Fruit fly (Drosophila melanogaster): ENCODE data around the gene mira.
A peak's percentile ranks its signal among the peaks of the same experiment; 100 is the strongest.

Gene mira

dm6 chr3R:19892046-19892445 is 42.9 kb downstream of the mira start (continued):
- TF ChIP-seq sima (GFP tag; optimal IDR thresholded peaks at IDR 0.05) (no peak), lola (GFP tag; optimal IDR thresholded peaks at IDR 0.05) (peak in 1 of 3 experiments; percentile 37), NC2β (GFP tag; optimal IDR thresholded peaks at IDR 0.05) (peak; percentile 73), Fer2 (tag; optimal IDR thresholded peaks at IDR 0.05) (peak; percentile 17), onecut (GFP tag; IDR thresholded peaks at IDR 0.05) (peak; percentile 65), gsb (GFP tag; IDR thresholded peaks at IDR 0.05) (no peak; the same call in 1 of the 2 replicates), CG18619 (GFP tag; optimal IDR thresholded peaks at IDR 0.05) (peak; percentile 39), CG18262 (tag; optimal IDR thresholded peaks at IDR 0.05) (peak; percentile 78), CG1603 (tag; optimal IDR thresholded peaks at IDR 0.05) (peak; percentile 89), CG4730 (GFP tag; IDR thresholded peaks at IDR 0.05) (peak; percentile 63), CG11695 (GFP tag; IDR thresholded peaks at IDR 0.05) (peak; percentile 81), CG17912 (GFP tag; optimal IDR thresholded peaks at IDR 0.05) (peak; percentile 14), gro (GFP tag; optimal IDR thresholded peaks at IDR 0.05) (peak; percentile 26), CG6854 (GFP tag; optimal IDR thresholded peaks at IDR 0.05) (peak; percentile 44), CG31365 (tag; optimal IDR thresholded peaks at IDR 0.05) (peak; percentile 37), CTCF (GFP tag; optimal IDR thresholded peaks at IDR 0.05) (peak; percentile 18), z (GFP tag; IDR thresholded peaks at IDR 0.05) (no peak), CG34224 (GFP tag; IDR thresholded peaks at IDR 0.05; ENCODE audit: partially characterized antibody) (no peak), nau (GFP tag; optimal IDR thresholded peaks at IDR 0.05) (no peak), CG10462 (GFP tag; optimal IDR thresholded peaks at IDR 0.05) (no peak), rib (GFP tag; IDR thresholded peaks at IDR 0.05) (0 out of 2 replicates have a peak, but pooled peaks have one; percentile 47), Fer1 (GFP tag; optimal IDR thresholded peaks at IDR 0.05) (peak; percentile 80), her (GFP tag; optimal IDR thresholded peaks at IDR 0.05) (peak; percentile 57), repo (GFP tag; optimal IDR thresholded peaks at IDR 0.05) (peak; percentile 45), ab (GFP tag; optimal IDR thresholded peaks at IDR 0.05) (no peak), ci (GFP tag; IDR thresholded peaks at IDR 0.05) (peak; percentile 81), Sin3A (optimal IDR thresholded peaks at IDR 0.05) (no peak), pita (GFP tag; optimal IDR thresholded peaks at IDR 0.05) (no peak), twi (tag; optimal IDR thresholded peaks at IDR 0.05) (peak; percentile 45), Meics (GFP tag; optimal IDR thresholded peaks at IDR 0.05) (peak; percentile 71), zfh1 (GFP tag; IDR thresholded peaks at IDR 0.05) (peak; percentile 82), CG2875 (GFP tag; optimal IDR thresholded peaks at IDR 0.05) (peak; percentile 24), Atf3 (GFP tag; optimal IDR thresholded peaks at IDR 0.05) (peak; percentile 32), Xbp1 (GFP tag; optimal IDR thresholded peaks at IDR 0.05) (peak; percentile 69), Nf-YB (GFP tag; optimal IDR thresholded peaks at IDR 0.05) (no peak), Camta (GFP tag; optimal IDR thresholded peaks at IDR 0.05) (peak; percentile 42), Ptx1 (GFP tag; IDR thresholded peaks at IDR 0.05) (peak; percentile 87), Hr39 (optimal IDR thresholded peaks at IDR 0.05) (no peak), sc (optimal IDR thresholded peaks at IDR 0.05) (no peak), sc (GFP tag; optimal IDR thresholded peaks at IDR 0.05) (no peak), Atf-2 (GFP tag; optimal IDR thresholded peaks at IDR 0.05) (peak; percentile 69), tna (GFP tag; IDR thresholded peaks at IDR 0.05; ENCODE audit: partially characterized antibody) (no peak), pan (optimal IDR thresholded peaks at IDR 0.05) (no peak), pan (GFP tag; optimal IDR thresholded peaks at IDR 0.05 in 1 of 2, IDR thresholded peaks at IDR 0.05 in 1 of 2) (peak in 1 of 2 experiments; percentile 84), CG2129 (GFP tag; IDR thresholded peaks at IDR 0.05; ENCODE audit: partially characterized antibody) (no peak), Doc3 (GFP tag; IDR thresholded peaks at IDR 0.05; ENCODE audit: partially characterized antibody) (no peak), CG5180 (GFP tag; optimal IDR thresholded peaks at IDR 0.05) (peak; percentile 21), E2f2 (GFP tag; IDR thresholded peaks at IDR 0.05) (peak; percentile 43; the same call in 1 of the 2 replicates), CG9215 (GFP tag; IDR thresholded peaks at IDR 0.05) (peak; percentile 69), chinmo (GFP tag; IDR thresholded peaks at IDR 0.05; ENCODE audit: partially characterized antibody) (no peak), CG33557 (GFP tag; optimal IDR thresholded peaks at IDR 0.05) (peak; percentile 40), dan (GFP tag; IDR thresholded peaks at IDR 0.05) (no peak), crc (GFP tag; optimal IDR thresholded peaks at IDR 0.05) (peak; percentile 51)
